2 fruit fly cellular contexts compared by ENCODE assay signal in the genomic region with DNA sequence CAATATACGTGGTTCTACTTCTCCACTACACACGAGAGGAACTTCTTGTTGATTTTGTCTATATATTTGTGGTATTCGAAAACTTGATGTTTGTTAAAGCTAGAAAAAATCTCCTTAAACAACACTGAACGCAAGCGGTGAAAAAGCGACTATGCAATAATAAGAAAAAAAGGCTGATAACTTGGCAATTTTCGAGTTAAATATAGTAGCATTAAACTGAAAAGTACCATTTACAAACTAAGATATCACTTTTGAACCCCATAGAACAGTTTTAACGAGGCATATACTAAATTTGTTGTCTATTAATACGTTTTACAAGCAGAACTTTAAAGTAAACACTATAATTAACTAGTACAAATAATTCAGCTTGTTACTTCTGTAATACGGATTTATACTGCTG.
A peak's percentile ranks its signal among the peaks of the same experiment; 100 is the strongest.
TF ChIP-seq lines count a peak whose summit lies in the region.

A gene (minus strand): TSS at position 101 of the 400 bp plus-strand sequence.

- TF ChIP-seq CTCF in whole organism, embryonic (GFP tag; optimal IDR thresholded peaks at IDR 0.05; lab: Kevin White, UChicago): no peak

TF ChIP-seq in whole organism, embryonic, 481 proteins besides CTCF, POLR2A, EP300 and RAD21:
- TF ChIP-seq CG3407 (GFP tag; optimal IDR thresholded peaks at IDR 0.05; lab: Kevin White, UChicago) (no peak), CG4730 (GFP tag; IDR thresholded peaks at IDR 0.05; lab: Robert Waterston, UW) (no peak), Sry-β (GFP tag; optimal IDR thresholded peaks at IDR 0.05; lab: Kevin White, UChicago) (peak; percentile 54)

TF ChIP-seq in whole organism, prepupa, 60 proteins besides CTCF, POLR2A, EP300 and RAD21:
- TF ChIP-seq cyc (GFP tag; optimal IDR thresholded peaks at IDR 0.05; lab: Kevin White, UChicago) (no peak), Eip78C (GFP tag; lab: Kevin White, UChicago) (peak; percentile 30), CG34406 (GFP tag; optimal IDR thresholded peaks at IDR 0.05; lab: Kevin White, UChicago) (no peak), dac (GFP tag; optimal IDR thresholded peaks at IDR 0.05; lab: Kevin White, UChicago) (no peak)
